Fruit fly (Drosophila melanogaster): ENCODE measurements around the gene Ten-a.

The Ten-a gene

DNA sequence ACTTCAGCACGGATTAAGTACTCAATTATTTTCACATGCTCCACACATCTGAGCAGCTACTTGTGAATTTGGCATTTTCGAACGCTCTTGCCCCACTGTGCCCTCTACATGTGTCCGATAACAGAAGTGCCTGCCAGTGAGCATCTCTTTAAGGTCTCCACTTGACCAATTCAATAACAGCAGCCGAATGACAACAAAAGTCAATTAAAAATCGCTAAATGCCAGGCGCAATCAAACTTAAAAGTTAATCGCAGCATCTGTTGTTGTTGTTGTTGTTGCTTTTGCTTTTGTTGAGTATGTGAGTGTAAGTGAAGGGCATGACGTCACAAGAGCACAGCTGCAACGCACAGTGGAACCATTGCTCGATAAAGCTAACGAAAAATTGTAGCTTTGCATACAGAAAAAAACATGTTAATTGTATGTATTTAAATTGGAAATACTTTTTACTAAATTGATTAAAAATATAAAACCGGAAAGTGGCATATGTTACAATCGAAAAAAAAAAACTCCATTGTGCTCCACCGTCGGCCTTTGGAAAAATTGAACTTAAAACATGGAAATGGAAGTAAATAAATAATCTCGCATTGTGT lies 28.6 kb upstream of the Ten-a start (continued):
- TF ChIP-seq dan (GFP tag; IDR thresholded peaks at IDR 0.05) (no peak), CG6175 (GFP tag; IDR thresholded peaks at IDR 0.05) (no peak), nerfin-1 (tag; optimal IDR thresholded peaks at IDR 0.05) (no peak), B-H2 (GFP tag; optimal IDR thresholded peaks at IDR 0.05) (no peak), hb (GFP tag; IDR thresholded peaks at IDR 0.05; ENCODE audit: partially characterized antibody) (no peak), B-H1 (GFP tag; IDR thresholded peaks at IDR 0.05) (peak; percentile 12; the same call in 1 of the 3 replicates), CG10431 (GFP tag; optimal IDR thresholded peaks at IDR 0.05) (no peak), CG7372 (GFP tag; IDR thresholded peaks at IDR 0.05) (no peak), CG30020 (tag; optimal IDR thresholded peaks at IDR 0.05) (no peak), sug (tag; optimal IDR thresholded peaks at IDR 0.05) (peak; percentile 18), ftz-f1 (GFP tag; optimal IDR thresholded peaks at IDR 0.05) (no peak), Usf (GFP tag; optimal IDR thresholded peaks at IDR 0.05) (no peak), esg (GFP tag; conservative IDR thresholded peaks at IDR 0.05) (peak; percentile 7; the same call in 1 of the 2 replicates), Nf-YB (GFP tag; optimal IDR thresholded peaks at IDR 0.05) (no peak), sr (GFP tag; IDR thresholded peaks at IDR 0.05) (no peak; the same call in 2 of the 3 replicates), CG11723 (GFP tag; optimal IDR thresholded peaks at IDR 0.05) (no peak), ab (GFP tag; optimal IDR thresholded peaks at IDR 0.05) (no peak), Dref (GFP tag; IDR thresholded peaks at IDR 0.05) (no peak), sim (GFP tag; IDR thresholded peaks at IDR 0.05) (no peak), CG15696 (tag; optimal IDR thresholded peaks at IDR 0.05) (no peak), CG3163 (GFP tag; optimal IDR thresholded peaks at IDR 0.05) (no peak), wek (GFP tag; optimal IDR thresholded peaks at IDR 0.05) (no peak), CG3407 (GFP tag; optimal IDR thresholded peaks at IDR 0.05) (no peak), Ets97D (GFP tag; optimal IDR thresholded peaks at IDR 0.05) (no peak), Elba2 (GFP tag; optimal IDR thresholded peaks at IDR 0.05) (no peak), danr (GFP tag; IDR thresholded peaks at IDR 0.05) (no peak), chinmo (GFP tag; IDR thresholded peaks at IDR 0.05; ENCODE audit: partially characterized antibody) (no peak), CG9797 (GFP tag; optimal IDR thresholded peaks at IDR 0.05) (no peak), CG3726 (GFP tag; IDR thresholded peaks at IDR 0.05) (0 out of 3 replicates have a peak, but pooled peaks have one; percentile 52), Hey (tag; optimal IDR thresholded peaks at IDR 0.05) (no peak), Chrac-16 (GFP tag; optimal IDR thresholded peaks at IDR 0.05) (peak; percentile 57), pum (GFP tag; optimal IDR thresholded peaks at IDR 0.05) (peak; percentile 6), CG3281 (GFP tag; optimal IDR thresholded peaks at IDR 0.05) (no peak), Sin3A (optimal IDR thresholded peaks at IDR 0.05) (no peak), abd-A (tag; optimal IDR thresholded peaks at IDR 0.05) (no peak), fu2 (GFP tag; optimal IDR thresholded peaks at IDR 0.05) (no peak), CG5245 (GFP tag; optimal IDR thresholded peaks at IDR 0.05) (peak; percentile 25), mirr (GFP tag; optimal IDR thresholded peaks at IDR 0.05) (no peak), bcd (GFP tag; optimal IDR thresholded peaks at IDR 0.05) (peak; percentile 21), TFAM (GFP tag; optimal IDR thresholded peaks at IDR 0.05) (no peak), kay (GFP tag; optimal IDR thresholded peaks at IDR 0.05) (no peak), CG34422 (GFP tag; IDR thresholded peaks at IDR 0.05) (peak; percentile 58), disco-r (GFP tag; optimal IDR thresholded peaks at IDR 0.05) (no peak), chn (GFP tag; optimal IDR thresholded peaks at IDR 0.05) (peak; percentile 18), NC2α (GFP tag; optimal IDR thresholded peaks at IDR 0.05) (no peak), insv (GFP tag; optimal IDR thresholded peaks at IDR 0.05) (no peak), Hr3 (GFP tag; optimal IDR thresholded peaks at IDR 0.05) (peak; percentile 8), lmd (GFP tag; IDR thresholded peaks at IDR 0.05) (0 out of 2 replicates have a peak, but pooled peaks have one; percentile 8), GATAe (GFP tag; conservative IDR thresholded peaks at IDR 0.05) (no peak), sens (GFP tag) (peak; percentile 86), dm (GFP tag; optimal IDR thresholded peaks at IDR 0.05) (no peak), CG7556 (GFP tag; optimal IDR thresholded peaks at IDR 0.05) (no peak)
